Fruit fly (Drosophila melanogaster): Measurements from ENCODE around the gene CG6149.

DNA sequence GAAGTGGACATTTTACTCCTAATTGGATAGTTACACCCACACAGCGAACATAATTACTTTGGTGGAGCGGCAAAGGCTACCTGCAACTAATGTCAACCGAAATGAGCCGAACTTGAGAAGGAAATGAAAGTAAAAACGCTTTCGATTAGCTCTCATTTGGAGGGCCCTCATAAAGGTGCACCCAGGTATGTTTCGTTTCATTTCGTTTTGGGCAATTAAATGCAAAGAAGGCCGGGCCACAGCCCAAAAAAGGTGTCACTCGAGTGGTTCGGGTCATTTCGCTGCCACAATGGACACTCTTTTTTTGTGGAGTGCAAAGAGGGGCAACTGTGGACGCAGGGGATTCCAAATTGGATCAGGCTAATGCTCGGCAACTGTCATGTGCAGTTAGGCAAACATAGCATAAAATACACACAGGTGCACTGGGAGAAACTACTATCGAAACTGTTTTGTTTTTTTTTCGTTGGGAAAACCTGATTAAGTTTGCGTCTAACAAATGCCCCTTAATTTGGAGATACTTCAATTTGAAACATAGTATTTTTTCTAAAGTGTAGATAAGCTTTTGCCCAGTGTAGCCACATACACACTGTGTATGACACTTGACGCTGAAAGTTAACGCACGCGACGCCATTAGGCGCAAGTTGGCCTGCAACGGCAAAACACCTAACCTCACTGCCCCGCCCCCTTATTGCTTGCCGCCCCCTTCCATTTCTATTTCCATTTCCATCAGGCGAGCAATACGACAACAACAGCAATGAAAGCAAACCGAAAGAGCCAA, 18.6 kb downstream of the CG6149 start:
- TF ChIP-seq psq (optimal IDR thresholded peaks at IDR 0.05) = no peak
- TF ChIP-seq insv (optimal IDR thresholded peaks at IDR 0.05) = no peak
- TF ChIP-seq Myc (optimal IDR thresholded peaks at IDR 0.05) = no peak
